Worm (Caenorhabditis elegans): ENCODE data around the gene sri-6.

DNA sequence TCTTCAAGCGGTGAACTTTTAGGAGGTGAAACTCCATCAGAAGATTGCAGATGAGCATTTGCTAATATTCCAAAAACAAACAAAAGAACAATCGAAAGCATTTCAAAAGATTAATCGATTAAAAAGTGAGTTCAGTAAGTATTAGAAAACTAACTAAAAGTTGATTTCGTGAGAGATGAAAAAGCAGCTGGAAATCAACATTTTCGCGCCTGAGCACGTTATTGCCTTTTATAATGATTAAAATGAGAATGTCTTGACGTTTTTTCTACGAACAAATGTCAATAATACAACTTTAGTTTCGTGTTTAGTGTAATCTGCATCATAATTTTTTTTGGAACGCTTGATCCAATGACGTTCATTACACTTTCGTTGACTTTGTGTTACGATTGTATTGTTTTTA, 12.3 kb downstream of the sri-6 start, which contains the start of gene F57B1.9:
- TF ChIP-seq nhr-76 (tag; optimal IDR thresholded peaks at IDR 0.05) (no peak), ceh-44 (GFP tag; IDR thresholded peaks at IDR 0.05) (no peak)
